Worm (Caenorhabditis elegans) whole organism, L4 larva: ENCODE results near the gene lsm-1.

ENCODE experiments used
- F10B5.3 ChIP-seq: sonication (generic microtip); optimal IDR thresholded peaks from 2 replicates; lab custom pipeline; 2016; ENCODE audit warnings: mild to moderate bottlenecking, missing genetic modification characterization, missing compliant biosample characterization
- F26F4.8 ChIP-seq: fragments of 200-800 bp; sonication (Bioruptor generic); conservative IDR thresholded peaks from 2 replicates; pipeline ENCODE4 v1.3.6; 2022; ENCODE audit warnings: missing genetic modification characterization, missing compliant biosample characterization
- F37D6.2 ChIP-seq: sonication (generic microtip); optimal IDR thresholded peaks from 2 replicates; lab custom pipeline; 2016; ENCODE audit warnings: mild to moderate bottlenecking, missing genetic modification characterization, missing compliant biosample characterization
- F44E2.7 ChIP-seq: fragments of 200-800 bp; sonication (Bioruptor generic); IDR thresholded peaks from 2 replicates; pipeline ENCODE4 v2.1.2; 2022; ENCODE audit warnings: missing genetic modification characterization, missing compliant biosample characterization
- Y5F2A.4 ChIP-seq: fragments of 200-800 bp; sonication (Bioruptor generic); optimal IDR thresholded peaks from 2 replicates; lab custom pipeline; 2018; ENCODE audit warnings: mild to moderate bottlenecking, missing genetic modification characterization, missing compliant biosample characterization
- ZK337.2 ChIP-seq: fragments of 200-800 bp; sonication (Bioruptor generic); IDR thresholded peaks from 2 replicates; pipeline ENCODE4 v1.3.6; 2022; ENCODE audit warnings: missing genetic modification reagents, missing genetic modification characterization, missing compliant biosample characterization
- ZK546.5 ChIP-seq, 2 experiments: sonication (generic microtip); optimal IDR thresholded peaks; 2 replicates each; lab custom pipeline; 2017; ENCODE audit warnings: missing biosample characterization in 2 of 2, missing genetic modification characterization in 2 of 2
- aly-2 ChIP-seq: sonication (generic microtip); optimal IDR thresholded peaks from 2 replicates; lab custom pipeline; 2018; ENCODE audit warnings: missing biosample characterization, missing genetic modification characterization
- attf-4 ChIP-seq: sonication (generic microtip); optimal IDR thresholded peaks from 3 replicates; lab custom pipeline; 2017; ENCODE audit warnings: missing biosample characterization, missing genetic modification characterization
- ceh-20 ChIP-seq: fragments of 200-800 bp; sonication (Bioruptor generic); IDR thresholded peaks from 2 replicates; pipeline ENCODE4 v1.3.6; 2022; ENCODE audit warnings: missing genetic modification reagents, missing genetic modification characterization, missing compliant biosample characterization
- ceh-32 ChIP-seq: sonication (generic microtip); optimal IDR thresholded peaks from 2 replicates; lab custom pipeline; 2016; ENCODE audit warnings: mild to moderate bottlenecking, missing genetic modification characterization, missing compliant biosample characterization; ENCODE audit not compliant: poor library complexity
- daf-12 ChIP-seq: fragments of 150-350 bp; optimal IDR thresholded peaks from 2 replicates; lab custom pipeline; 2014; ENCODE audit warnings: missing biosample characterization, missing genetic modification reagents, missing genetic modification characterization
- daf-16 ChIP-seq, 3 experiments: sonication (generic microtip); optimal IDR thresholded peaks; 2 replicates each; lab custom pipeline; 2016 to 2017; ENCODE audit warnings: missing genetic modification characterization in 3 of 3, missing genetic modification reagents in 3 of 3, mild to moderate bottlenecking in 2 of 3, missing compliant biosample characterization in 2 of 3, missing biosample characterization in 1 of 3, moderate library complexity in 1 of 3
- daf-8 ChIP-seq: fragments of 200-800 bp; sonication (Bioruptor generic); IDR thresholded peaks from 2 replicates; pipeline ENCODE4 v1.3.6; 2022; ENCODE audit warnings: missing genetic modification characterization, missing compliant biosample characterization
- dmd-6 ChIP-seq: fragments of 200-800 bp; sonication (Bioruptor generic); IDR thresholded peaks from 2 replicates; pipeline ENCODE4 v1.3.6; 2022; ENCODE audit warnings: missing genetic modification reagents, missing genetic modification characterization, missing compliant biosample characterization
- dmd-9 ChIP-seq: fragments of 200-800 bp; sonication (Bioruptor generic); IDR thresholded peaks from 2 replicates; pipeline ENCODE4 v1.3.6; 2022; ENCODE audit warnings: missing genetic modification reagents, missing genetic modification characterization, missing compliant biosample characterization
- dpl-1 ChIP-seq: fragments of 150-350 bp; optimal IDR thresholded peaks from 2 replicates; lab custom pipeline; 2014; ENCODE audit warnings: missing biosample characterization, missing genetic modification reagents, missing genetic modification characterization
- dve-1 ChIP-seq: sonication (generic microtip); optimal IDR thresholded peaks from 2 replicates; lab custom pipeline; 2017; ENCODE audit warnings: antibody characterized with exemption, mild to moderate bottlenecking, missing genetic modification characterization, missing compliant biosample characterization; ENCODE audit not compliant: insufficient read depth
- egl-43 ChIP-seq: fragments of 200-800 bp; sonication (Bioruptor generic); IDR thresholded peaks from 2 replicates; pipeline ENCODE4 v1.3.6; 2022; ENCODE audit warnings: missing genetic modification reagents, missing genetic modification characterization, missing compliant biosample characterization
- gei-8 ChIP-seq: fragments of 200-800 bp; sonication (Bioruptor generic); optimal IDR thresholded peaks from 2 replicates; lab custom pipeline; 2018; ENCODE audit warnings: mild to moderate bottlenecking, missing genetic modification characterization, missing compliant biosample characterization
- hlh-11 ChIP-seq: fragments of 200-800 bp; sonication (Bioruptor generic); optimal IDR thresholded peaks from 2 replicates; lab custom pipeline; 2018; ENCODE audit warnings: mild to moderate bottlenecking, missing genetic modification characterization, missing compliant biosample characterization
- jun-1 ChIP-seq: fragments of 150-350 bp; optimal IDR thresholded peaks from 2 replicates; lab custom pipeline; 2014; ENCODE audit warnings: missing biosample characterization, missing genetic modification reagents, missing genetic modification characterization
- lim-7 ChIP-seq: fragments of 200-800 bp; sonication (Bioruptor generic); IDR thresholded peaks from 2 replicates; pipeline ENCODE4 v1.3.6; 2022; ENCODE audit warnings: missing genetic modification characterization, missing compliant biosample characterization
- lin-13 ChIP-seq: fragments of 150-350 bp; optimal IDR thresholded peaks from 2 replicates; lab custom pipeline; 2014; ENCODE audit warnings: missing biosample characterization, missing genetic modification reagents, missing genetic modification characterization
- lin-15B ChIP-seq: fragments of 150-350 bp; sonication (generic microtip); optimal IDR thresholded peaks from 3 replicates; lab custom pipeline; 2014; ENCODE audit warnings: missing biosample characterization, missing genetic modification characterization
- lin-29 ChIP-seq: fragments of 200-800 bp; sonication (Bioruptor generic); IDR thresholded peaks from 2 replicates; pipeline ENCODE4 v1.3.6; 2022; ENCODE audit warnings: missing genetic modification reagents, missing genetic modification characterization, missing compliant biosample characterization
- lin-38 ChIP-seq: fragments of 200-800 bp; sonication (Bioruptor generic); IDR thresholded peaks from 2 replicates; pipeline ENCODE4 v1.3.6; 2022; ENCODE audit warnings: missing genetic modification reagents, missing genetic modification characterization, missing compliant biosample characterization
- lin-39 ChIP-seq: fragments of 150-350 bp; optimal IDR thresholded peaks from 2 replicates; lab custom pipeline; 2014; ENCODE audit warnings: missing biosample characterization, missing genetic modification reagents, missing genetic modification characterization
- lir-3 ChIP-seq: sonication (generic microtip); optimal IDR thresholded peaks from 2 replicates; lab custom pipeline; 2016; ENCODE audit warnings: mild to moderate bottlenecking, missing genetic modification characterization, missing compliant biosample characterization
- mxl-2 ChIP-seq: fragments of 200-800 bp; sonication (Bioruptor generic); conservative IDR thresholded peaks from 2 replicates; pipeline ENCODE4 v1.3.6; 2022; ENCODE audit warnings: missing genetic modification reagents, missing genetic modification characterization, missing compliant biosample characterization
- mxl-3 ChIP-seq: fragments of 200-800 bp; sonication (Bioruptor generic); optimal IDR thresholded peaks from 2 replicates; lab custom pipeline; 2018; ENCODE audit warnings: mild to moderate bottlenecking, missing genetic modification characterization, missing compliant biosample characterization
- nhr-10 ChIP-seq: fragments of 150-350 bp; optimal IDR thresholded peaks from 2 replicates; lab custom pipeline; 2014; ENCODE audit warnings: missing biosample characterization, missing genetic modification characterization
- nhr-102 ChIP-seq: sonication (generic microtip); optimal IDR thresholded peaks from 2 replicates; lab custom pipeline; 2016; ENCODE audit warnings: mild to moderate bottlenecking, missing genetic modification characterization, moderate library complexity, missing compliant biosample characterization
- nhr-28 ChIP-seq: fragments of 150-350 bp; optimal IDR thresholded peaks from 2 replicates; lab custom pipeline; 2014; ENCODE audit warnings: missing biosample characterization, missing genetic modification characterization
- nhr-41 ChIP-seq: fragments of 200-800 bp; sonication (Bioruptor generic); IDR thresholded peaks from 2 replicates; pipeline ENCODE4 v1.3.6; 2022; ENCODE audit warnings: missing genetic modification reagents, missing genetic modification characterization, missing compliant biosample characterization
- nhr-6 ChIP-seq: fragments of 150-350 bp; optimal IDR thresholded peaks from 2 replicates; lab custom pipeline; 2014; ENCODE audit warnings: missing biosample characterization, missing genetic modification characterization
- nhr-76 ChIP-seq: fragments of 150-350 bp; optimal IDR thresholded peaks from 2 replicates; lab custom pipeline; 2014; ENCODE audit warnings: missing biosample characterization, missing genetic modification characterization
- pha-4 ChIP-seq, 2 experiments: fragments of 150-350 bp in 1 of 2; fragments of 200-800 bp in 1 of 2; sonication (Bioruptor generic) in 1 of 2; IDR thresholded peaks in 1 of 2; optimal IDR thresholded peaks in 1 of 2; 2 replicates each; pipeline versions ENCODE4 v1.3.6 to Lab custom; 2014 to 2022; ENCODE audit warnings: missing genetic modification characterization in 2 of 2, missing genetic modification reagents in 2 of 2, missing biosample characterization in 1 of 2, missing compliant biosample characterization in 1 of 2
- skn-1 ChIP-seq: fragments of 150-350 bp; optimal IDR thresholded peaks from 2 replicates; lab custom pipeline; 2014; ENCODE audit warnings: missing biosample characterization, missing genetic modification characterization
- spr-1 ChIP-seq: sonication (generic microtip); optimal IDR thresholded peaks from 2 replicates; lab custom pipeline; 2016; ENCODE audit warnings: mild to moderate bottlenecking, missing genetic modification characterization, missing compliant biosample characterization
- spr-3 ChIP-seq: fragments of 200-800 bp; sonication (Bioruptor generic); optimal IDR thresholded peaks from 2 replicates; lab custom pipeline; 2018; ENCODE audit warnings: mild to moderate bottlenecking, missing genetic modification characterization, missing compliant biosample characterization
- tra-1 ChIP-seq: fragments of 200-800 bp; sonication (Bioruptor generic); IDR thresholded peaks from 2 replicates; pipeline ENCODE4 v1.3.6; 2022; ENCODE audit warnings: missing genetic modification reagents, missing genetic modification characterization, missing compliant biosample characterization
- unc-62 ChIP-seq, 3 experiments: fragments of 150-350 bp in 1 of 3; sonication (generic microtip); optimal IDR thresholded peaks in 2 of 3; peaks in 1 of 3; 1 replicate in 1 of 3; 2 replicates in 2 of 3; lab custom pipeline; 2014 to 2017; ENCODE audit warnings: missing biosample characterization in 3 of 3, missing genetic modification characterization in 3 of 3, missing genetic modification reagents in 3 of 3, missing genotype in 1 of 3
- zfp-2 ChIP-seq: sonication (generic microtip); optimal IDR thresholded peaks from 2 replicates; lab custom pipeline; 2016; ENCODE audit warnings: mild to moderate bottlenecking, missing genetic modification characterization, missing compliant biosample characterization
- zfp-3 ChIP-seq: fragments of 200-800 bp; sonication (Bioruptor generic); conservative IDR thresholded peaks from 2 replicates; pipeline ENCODE4 v1.3.6; 2022; ENCODE audit warnings: missing genetic modification reagents, missing genetic modification characterization, missing compliant biosample characterization
- zip-11 ChIP-seq: fragments of 200-800 bp; sonication (Bioruptor generic); IDR thresholded peaks from 2 replicates; pipeline ENCODE4 v1.3.6; 2022; ENCODE audit warnings: missing genetic modification characterization, missing compliant biosample characterization
- ztf-11 ChIP-seq: fragments of 150-350 bp; optimal IDR thresholded peaks from 2 replicates; lab custom pipeline; 2014; ENCODE audit warnings: missing biosample characterization, missing genetic modification characterization

Gene lsm-1

ce11 chrII:11149866-11150685, 23.3 kb downstream of the lsm-1 start (continued):
- TF ChIP-seq ceh-32 (tag; lab: Kevin White, UChicago) (no peak), skn-1 (no peak), ztf-11 (no peak), aly-2 (tag; lab: Kevin White, UChicago) (no peak), lin-15B (tag; lab: Kevin White, UChicago) (no peak), lim-7 (GFP tag; lab: Robert Waterston, UW) (no peak), daf-12 (tag; lab: Kevin White, UChicago) (no peak), lir-3 (tag; lab: Kevin White, UChicago) (no peak), F44E2.7 (GFP tag; lab: Robert Waterston, UW) (no peak), F10B5.3 (tag; lab: Kevin White, UChicago) (no peak), ceh-20 (GFP tag; lab: Robert Waterston, UW) (no peak), F26F4.8 (0 out of 2 replicates have a peak, but pooled peaks have one; percentile 40), spr-3 (GFP tag; lab: Kevin White, UChicago) (no peak), zfp-2 (no peak), nhr-6 (no peak), dmd-9 (GFP tag; lab: Robert Waterston, UW) (no peak), nhr-102 (tag; lab: Kevin White, UChicago) (peak; percentile 88), dpl-1 (GFP tag; lab: Kevin White, UChicago) (no peak), unc-62 (GFP tag; optimal IDR thresholded peaks at IDR 0.05 in 1 of 2; lab: Kevin White, UChicago) (peak; percentile 24 to 87), unc-62 (tag; optimal IDR thresholded peaks at IDR 0.05; lab: Kevin White, UChicago) (no peak), dve-1 (peak; percentile 69), mxl-2 (GFP tag; lab: Robert Waterston, UW) (0 out of 2 replicates have a peak, but pooled peaks have one; percentile 46), F37D6.2 (tag; lab: Kevin White, UChicago) (no peak), hlh-11 (peak; percentile 66)

- peak; percentile 79 for TF ChIP-seq nhr-10 (tag; lab: Kevin White, UChicago)
- TF ChIP-seq zfp-2 = no peak
- no peak for TF ChIP-seq lin-39
- no peak for TF ChIP-seq spr-1 (tag; lab: Kevin White, UChicago)
- TF ChIP-seq lin-38 (GFP tag; lab: Robert Waterston, UW) = 0 out of 2 replicates have a peak, but pooled peaks have one; percentile 25
- TF ChIP-seq nhr-28 (tag; lab: Kevin White, UChicago) = peak; percentile 66
- TF ChIP-seq zip-11 (GFP tag; lab: Robert Waterston, UW) = no peak
- TF ChIP-seq lin-13 (GFP tag; lab: Kevin White, UChicago) = no peak
- no peak for TF ChIP-seq F26F4.8
- TF ChIP-seq tra-1 (GFP tag; lab: Robert Waterston, UW) = peak; percentile 56; the same call in 1 of the 2 replicates
- no peak for TF ChIP-seq daf-8 (GFP tag; lab: Robert Waterston, UW)
- TF ChIP-seq F37D6.2 (tag; lab: Kevin White, UChicago) = no peak
- no peak for TF ChIP-seq ztf-11
- TF ChIP-seq attf-4 (tag; lab: Kevin White, UChicago) = no peak
- TF ChIP-seq ZK337.2 = no peak
- no peak for TF ChIP-seq pha-4 (GFP tag; IDR thresholded peaks at IDR 0.05; lab: Robert Waterston, UW)
- no peak for TF ChIP-seq pha-4 (tag; optimal IDR thresholded peaks at IDR 0.05; lab: Kevin White, UChicago)
- peak; percentile 84 for TF ChIP-seq dmd-6 (GFP tag; lab: Robert Waterston, UW)
- peak; percentile 87 for TF ChIP-seq hlh-11
- TF ChIP-seq lin-29 (GFP tag; lab: Robert Waterston, UW) = no peak
- peak in 1 of 2 experiments; percentile 22 for TF ChIP-seq daf-16 (GFP tag; optimal IDR thresholded peaks at IDR 0.05; lab: Kevin White, UChicago)
- TF ChIP-seq daf-16 (tag; optimal IDR thresholded peaks at IDR 0.05; lab: Kevin White, UChicago) = peak; percentile 93
- no peak for TF ChIP-seq jun-1 (tag; lab: Kevin White, UChicago)
- no peak for TF ChIP-seq zfp-3 (GFP tag; lab: Robert Waterston, UW)
- no peak for TF ChIP-seq mxl-3 (GFP tag; lab: Kevin White, UChicago)
- TF ChIP-seq gei-8 (GFP tag; lab: Kevin White, UChicago) = peak; percentile 49
- TF ChIP-seq nhr-41 = no peak
- TF ChIP-seq F44E2.7 (GFP tag; lab: Robert Waterston, UW) = no peak
- no peak for TF ChIP-seq nhr-76
- no peak for TF ChIP-seq Y5F2A.4 (GFP tag; lab: Kevin White, UChicago)
- TF ChIP-seq ZK546.5 (tag; optimal IDR thresholded peaks at IDR 0.05; lab: Kevin White, UChicago) = no peak
- no peak for TF ChIP-seq egl-43 (GFP tag; lab: Robert Waterston, UW)
Observed at ce11 chrII:11150976-11151375, 24.2 kb downstream of the lsm-1 start.
